Worm (Caenorhabditis elegans) whole organism, L1 larva: ENCODE results near the gene K03H1.9.

Source experiments
- C16A3.4 ChIP-seq: fragments of 150-350 bp; optimal IDR thresholded peaks from 2 replicates; lab custom pipeline; 2014; ENCODE audit warnings: missing biosample characterization, missing genetic modification characterization
- F16B12.6 ChIP-seq: fragments of 150-350 bp; optimal IDR thresholded peaks from 2 replicates; lab custom pipeline; 2014; ENCODE audit warnings: missing biosample characterization, missing genetic modification characterization
- Y116A8C.19 ChIP-seq: sonication (generic microtip); optimal IDR thresholded peaks from 2 replicates; lab custom pipeline; 2016; ENCODE audit warnings: missing compliant biosample characterization, missing genetic modification characterization, borderline replicate concordance
- aha-1 ChIP-seq: fragments of 150-350 bp; optimal IDR thresholded peaks from 2 replicates; lab custom pipeline; 2014; ENCODE audit warnings: missing biosample characterization, missing genetic modification characterization
- aly-2 ChIP-seq: fragments of 150-350 bp; optimal IDR thresholded peaks from 2 replicates; lab custom pipeline; 2014; ENCODE audit warnings: missing biosample characterization, missing genetic modification characterization
- blmp-1 ChIP-seq: fragments of 150-350 bp; optimal IDR thresholded peaks from 2 replicates; lab custom pipeline; 2014; ENCODE audit warnings: missing biosample characterization, missing genetic modification characterization
- ceh-88 ChIP-seq: fragments of 200-800 bp; sonication (Bioruptor generic); IDR thresholded peaks from 2 replicates; pipeline ENCODE4 v1.3.6; 2022; ENCODE audit warnings: missing genetic modification characterization, missing compliant biosample characterization
- ceh-90 ChIP-seq: sonication (generic microtip); optimal IDR thresholded peaks from 2 replicates; lab custom pipeline; 2016; ENCODE audit warnings: missing genetic modification characterization, missing compliant biosample characterization
- dpl-1 ChIP-seq, 3 experiments: fragments of 150-350 bp in 2 of 3; sonication (generic microtip) in 1 of 3; optimal IDR thresholded peaks; 2 replicates each; lab custom pipeline; 2014 to 2017; ENCODE audit warnings: missing biosample characterization in 3 of 3, missing genetic modification characterization in 3 of 3, missing genetic modification reagents in 3 of 3
- egl-13 ChIP-seq: sonication (generic microtip); optimal IDR thresholded peaks from 2 replicates; lab custom pipeline; 2016; ENCODE audit warnings: missing genotype, missing genetic modification reagents, missing genetic modification characterization, missing compliant biosample characterization
- ets-5 ChIP-seq: fragments of 200-800 bp; sonication (Bioruptor generic); IDR thresholded peaks from 2 replicates; pipeline ENCODE4 v1.3.6; 2022; ENCODE audit warnings: missing genetic modification characterization, missing compliant biosample characterization
- fkh-10 ChIP-seq: sonication (generic microtip); optimal IDR thresholded peaks from 2 replicates; lab custom pipeline; 2017; ENCODE audit warnings: missing biosample characterization, missing genetic modification reagents, missing genetic modification characterization
- fos-1 ChIP-seq: fragments of 150-350 bp; optimal IDR thresholded peaks from 2 replicates; lab custom pipeline; 2014; ENCODE audit warnings: missing biosample characterization, missing genetic modification characterization
- grh-1 ChIP-seq: fragments of 200-800 bp; sonication (Bioruptor generic); IDR thresholded peaks from 2 replicates; pipeline ENCODE4 v1.3.6; 2022; ENCODE audit warnings: missing genetic modification reagents, missing genetic modification characterization, missing compliant biosample characterization
- hlh-4 ChIP-seq: sonication (generic microtip); optimal IDR thresholded peaks from 2 replicates; lab custom pipeline; 2016; ENCODE audit warnings: mild to moderate bottlenecking, missing genetic modification characterization, missing compliant biosample characterization
- hpl-2 ChIP-seq: fragments of 150-350 bp; optimal IDR thresholded peaks from 2 replicates; lab custom pipeline; 2014; ENCODE audit warnings: missing biosample characterization, missing genetic modification reagents, missing genetic modification characterization
- irx-1 ChIP-seq: sonication (generic microtip); optimal IDR thresholded peaks from 2 replicates; lab custom pipeline; 2016; ENCODE audit warnings: missing genetic modification characterization, missing compliant biosample characterization
- jun-1 ChIP-seq: fragments of 150-350 bp; optimal IDR thresholded peaks from 2 replicates; lab custom pipeline; 2014; ENCODE audit warnings: missing biosample characterization, missing genetic modification reagents, missing genetic modification characterization
- lin-13 ChIP-seq: fragments of 150-350 bp; optimal IDR thresholded peaks from 2 replicates; lab custom pipeline; 2014; ENCODE audit warnings: missing biosample characterization, missing genetic modification reagents, missing genetic modification characterization
- lin-35 ChIP-seq, 2 experiments: fragments of 150-350 bp; optimal IDR thresholded peaks; 2 replicates each; lab custom pipeline; 2014; ENCODE audit warnings: missing biosample characterization in 2 of 2, missing genetic modification characterization in 2 of 2, missing genetic modification reagents in 2 of 2
- lin-39 ChIP-seq: fragments of 150-350 bp; optimal IDR thresholded peaks from 2 replicates; lab custom pipeline; 2014; ENCODE audit warnings: missing biosample characterization, missing genetic modification reagents, missing genetic modification characterization
- lsy-2 ChIP-seq, 2 experiments: fragments of 150-350 bp; optimal IDR thresholded peaks; 2 replicates each; lab custom pipeline; 2014; ENCODE audit warnings: missing biosample characterization in 2 of 2, missing genetic modification characterization in 2 of 2
- mdl-1 ChIP-seq, 2 experiments: fragments of 150-350 bp; optimal IDR thresholded peaks; 2 replicates each; lab custom pipeline; 2014 to 2017; ENCODE audit warnings: missing biosample characterization in 2 of 2, missing genetic modification characterization in 2 of 2, inconsistent platforms in 1 of 2
- mep-1 ChIP-seq: fragments of 150-350 bp; optimal IDR thresholded peaks from 2 replicates; lab custom pipeline; 2014; ENCODE audit warnings: missing biosample characterization, missing genetic modification characterization
- nhr-19 ChIP-seq: fragments of 200-800 bp; sonication (Bioruptor generic); conservative IDR thresholded peaks from 2 replicates; pipeline ENCODE4 v1.3.6; 2022; ENCODE audit warnings: missing genetic modification characterization, missing compliant biosample characterization
- nhr-20 ChIP-seq: sonication (generic microtip); optimal IDR thresholded peaks from 2 replicates; lab custom pipeline; 2016; ENCODE audit warnings: mild to moderate bottlenecking, missing genetic modification characterization, missing compliant biosample characterization
- nhr-237 ChIP-seq: fragments of 150-350 bp; optimal IDR thresholded peaks from 2 replicates; lab custom pipeline; 2014; ENCODE audit warnings: missing biosample characterization, missing genetic modification characterization
- nhr-28 ChIP-seq: fragments of 150-350 bp; optimal IDR thresholded peaks from 2 replicates; lab custom pipeline; 2014; ENCODE audit warnings: missing biosample characterization, missing genetic modification characterization
- nhr-71 ChIP-seq: sonication (generic microtip); optimal IDR thresholded peaks from 2 replicates; lab custom pipeline; 2016; ENCODE audit warnings: mild to moderate bottlenecking, missing genetic modification characterization, moderate library complexity, missing compliant biosample characterization
- nhr-76 ChIP-seq: sonication (generic microtip); optimal IDR thresholded peaks from 2 replicates; lab custom pipeline; 2017; ENCODE audit warnings: missing biosample characterization, missing genetic modification characterization
- nhr-84 ChIP-seq: sonication (generic microtip); optimal IDR thresholded peaks from 2 replicates; lab custom pipeline; 2017; ENCODE audit warnings: missing biosample characterization, missing genetic modification characterization
- nhr-85 ChIP-seq: sonication (generic microtip); peaks from one replicate; lab custom pipeline; 2016; ENCODE audit warnings: missing genetic modification characterization, inconsistent platforms, missing compliant biosample characterization
- nhr-90 ChIP-seq: sonication (generic microtip); optimal IDR thresholded peaks from 2 replicates; lab custom pipeline; 2016; ENCODE audit warnings: mild to moderate bottlenecking, missing genetic modification characterization, missing compliant biosample characterization; ENCODE audit not compliant: poor library complexity
- pag-3 ChIP-seq: sonication (generic microtip); optimal IDR thresholded peaks from 2 replicates; lab custom pipeline; 2017; ENCODE audit warnings: missing genetic modification characterization, mild to moderate bottlenecking, missing compliant biosample characterization, antibody characterized with exemption, borderline replicate concordance; ENCODE audit not compliant: insufficient read depth
- pqm-1 ChIP-seq: sonication (generic microtip); optimal IDR thresholded peaks from 3 replicates; lab custom pipeline; 2017; ENCODE audit warnings: missing biosample characterization, missing genetic modification characterization
- rnt-1 ChIP-seq: sonication (generic microtip); optimal IDR thresholded peaks from 2 replicates; lab custom pipeline; 2016; ENCODE audit warnings: mild to moderate bottlenecking, missing genetic modification characterization, moderate library complexity, missing compliant biosample characterization
- skn-1 ChIP-seq: fragments of 150-350 bp; optimal IDR thresholded peaks from 2 replicates; lab custom pipeline; 2014; ENCODE audit warnings: missing biosample characterization, missing genetic modification characterization
- snpc-4 ChIP-seq: fragments of 150-350 bp; optimal IDR thresholded peaks from 2 replicates; lab custom pipeline; 2014; ENCODE audit warnings: missing biosample characterization, missing genetic modification characterization
- snu-23 ChIP-seq: sonication (generic microtip); optimal IDR thresholded peaks from 2 replicates; lab custom pipeline; 2016; ENCODE audit warnings: missing genetic modification characterization, missing compliant biosample characterization
- sptf-1 ChIP-seq: fragments of 150-350 bp; optimal IDR thresholded peaks from 2 replicates; lab custom pipeline; 2014; ENCODE audit warnings: missing biosample characterization, missing genetic modification characterization
- sup-37 ChIP-seq: fragments of 200-800 bp; sonication (Bioruptor generic); optimal IDR thresholded peaks from 2 replicates; lab custom pipeline; 2018; ENCODE audit warnings: mild to moderate bottlenecking, missing genetic modification characterization, missing compliant biosample characterization
- tbx-2 ChIP-seq: sonication (generic microtip); optimal IDR thresholded peaks from 2 replicates; lab custom pipeline; 2016; ENCODE audit warnings: missing genetic modification characterization, missing compliant biosample characterization
- unc-30 ChIP-seq: sonication (generic microtip); optimal IDR thresholded peaks from 2 replicates; lab custom pipeline; 2017; ENCODE audit warnings: missing biosample characterization, missing genetic modification characterization
- unc-62 ChIP-seq: fragments of 150-350 bp; optimal IDR thresholded peaks from 2 replicates; lab custom pipeline; 2014; ENCODE audit warnings: missing biosample characterization, missing genetic modification reagents, missing genetic modification characterization
- unc-86 ChIP-seq: sonication (generic microtip); optimal IDR thresholded peaks from 2 replicates; lab custom pipeline; 2016; ENCODE audit warnings: missing genetic modification characterization, missing compliant biosample characterization
- vab-15 ChIP-seq: sonication (generic microtip); optimal IDR thresholded peaks from 2 replicates; lab custom pipeline; 2017; ENCODE audit warnings: missing genotype, mild to moderate bottlenecking, missing genetic modification characterization, missing compliant biosample characterization
- zag-1 ChIP-seq: fragments of 150-350 bp; optimal IDR thresholded peaks from 2 replicates; lab custom pipeline; 2014; ENCODE audit warnings: missing biosample characterization, missing genetic modification characterization
- ztf-4 ChIP-seq: fragments of 150-350 bp; optimal IDR thresholded peaks from 2 replicates; lab custom pipeline; 2014; ENCODE audit warnings: missing biosample characterization, missing genetic modification characterization

Gene K03H1.9

DNA sequence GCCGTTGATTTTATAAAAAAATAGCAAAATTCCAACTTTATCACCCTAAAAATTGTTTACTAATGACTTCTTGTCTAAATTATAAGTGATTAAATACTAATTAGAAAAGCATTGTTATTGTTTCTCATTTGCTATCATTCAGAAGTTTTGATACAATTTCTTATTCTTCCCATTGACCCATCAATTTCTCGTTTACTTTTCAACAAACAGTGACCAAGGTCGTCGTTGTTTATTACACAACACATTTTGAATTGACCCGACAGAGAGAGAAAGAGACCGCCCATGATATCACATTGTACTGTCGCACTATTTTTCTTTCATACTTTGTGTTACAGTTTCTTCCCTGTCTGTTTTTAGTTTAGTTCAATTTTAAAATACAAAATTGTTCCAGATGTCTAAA lies 13.9 kb downstream of the K03H1.9 start, which contains the start of gene ttr-2 (continued):
- TF ChIP-seq blmp-1 (peak; percentile 48), aly-2 (tag; lab: Kevin White, UChicago) (no peak), nhr-90 (tag; lab: Kevin White, UChicago) (no peak), ets-5 (GFP tag; lab: Robert Waterston, UW) (no peak), rnt-1 (tag; lab: Kevin White, UChicago) (no peak), tbx-2 (no peak), mep-1 (tag; lab: Kevin White, UChicago) (peak; percentile 10), unc-30 (tag; lab: Kevin White, UChicago) (no peak), nhr-19 (GFP tag; lab: Robert Waterston, UW) (no peak), vab-15 (tag; lab: Kevin White, UChicago) (no peak), grh-1 (GFP tag; lab: Robert Waterston, UW) (no peak), nhr-85 (tag; lab: Kevin White, UChicago) (peak; percentile 77)
- TF ChIP-seq, all 84 proteins: peak for 8

DNA sequence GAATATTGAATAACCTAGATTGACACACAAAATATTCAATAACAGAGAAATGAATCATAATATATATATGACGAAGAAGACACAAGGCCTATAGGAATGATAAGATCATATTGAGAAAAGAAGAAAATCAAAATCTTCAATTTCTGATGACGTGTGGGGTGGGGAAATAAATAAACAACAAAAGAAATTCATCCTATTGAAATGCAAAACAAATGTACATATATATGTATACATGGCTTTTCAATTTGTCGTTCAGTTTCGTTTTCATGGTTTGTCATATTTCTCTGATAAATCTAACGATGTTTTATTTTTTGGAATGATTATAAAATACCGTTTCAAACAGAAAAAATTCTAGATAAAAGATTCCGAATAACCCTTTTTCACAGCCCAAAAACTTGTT lies 14.6 kb downstream of the K03H1.9 start, which contains the start of gene ttr-3:
TSS of gene ttr-3 (minus strand) at position 101 of the 400 bp plus-strand sequence.
- TF ChIP-seq nhr-71 (tag; lab: Kevin White, UChicago) (no peak), fos-1 (no peak), unc-62 (GFP tag; lab: Kevin White, UChicago) (no peak), nhr-76 (no peak), aha-1 (tag; lab: Kevin White, UChicago) (no peak), lsy-2 (tag; optimal IDR thresholded peaks at IDR 0.05; lab: Kevin White, UChicago) (no peak), sup-37 (GFP tag; lab: Kevin White, UChicago) (no peak), irx-1 (tag; lab: Kevin White, UChicago) (no peak), nhr-237 (no peak), dpl-1 (GFP tag; optimal IDR thresholded peaks at IDR 0.05; lab: Kevin White, UChicago) (no peak), mdl-1 (tag; optimal IDR thresholded peaks at IDR 0.05; lab: Kevin White, UChicago) (no peak), aly-2 (tag; lab: Kevin White, UChicago) (no peak), nhr-20 (no peak), pqm-1 (no peak), nhr-85 (tag; lab: Kevin White, UChicago) (no peak), nhr-90 (tag; lab: Kevin White, UChicago) (no peak), ets-5 (GFP tag; lab: Robert Waterston, UW) (no peak)

DNA sequence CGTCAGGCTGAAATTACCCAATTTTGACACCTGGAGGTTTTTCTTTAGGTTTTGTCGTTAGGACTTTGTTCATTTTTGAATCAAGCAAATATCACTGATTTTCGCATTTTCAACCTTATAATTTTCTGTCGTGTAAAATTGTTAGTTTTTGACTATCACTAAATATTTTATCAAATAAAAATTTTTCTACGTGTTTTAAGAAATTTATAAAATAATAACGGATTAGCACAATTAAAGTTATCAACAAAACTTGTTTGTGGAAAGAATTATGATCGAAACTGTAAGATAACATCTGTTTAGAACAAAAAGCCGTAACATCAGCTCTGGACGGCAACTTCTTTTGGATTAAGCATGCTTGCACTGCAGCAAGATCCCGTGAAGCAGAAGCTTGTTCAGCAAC lies 18.4 kb downstream of the K03H1.9 start, which contains the start of gene cbp-2:
TSS of gene cbp-2 (plus strand) at position 301 of the 400 bp plus-strand sequence.
- TF ChIP-seq lin-35 (GFP tag; optimal IDR thresholded peaks at IDR 0.05; lab: Kevin White, UChicago) (no peak), F16B12.6 (no peak), fkh-10 (no peak), unc-86 (tag; lab: Kevin White, UChicago) (no peak), irx-1 (tag; lab: Kevin White, UChicago) (no peak), snu-23 (GFP tag; lab: Kevin White, UChicago) (no peak), sptf-1 (no peak), nhr-28 (tag; lab: Kevin White, UChicago) (no peak), jun-1 (tag; lab: Kevin White, UChicago) (no peak), hlh-4 (no peak), nhr-76 (no peak), snpc-4 (tag; lab: Kevin White, UChicago) (no peak), hpl-2 (no peak), lin-13 (GFP tag; lab: Kevin White, UChicago) (no peak)
- TF ChIP-seq, all 84 proteins: peak for 0

DNA sequence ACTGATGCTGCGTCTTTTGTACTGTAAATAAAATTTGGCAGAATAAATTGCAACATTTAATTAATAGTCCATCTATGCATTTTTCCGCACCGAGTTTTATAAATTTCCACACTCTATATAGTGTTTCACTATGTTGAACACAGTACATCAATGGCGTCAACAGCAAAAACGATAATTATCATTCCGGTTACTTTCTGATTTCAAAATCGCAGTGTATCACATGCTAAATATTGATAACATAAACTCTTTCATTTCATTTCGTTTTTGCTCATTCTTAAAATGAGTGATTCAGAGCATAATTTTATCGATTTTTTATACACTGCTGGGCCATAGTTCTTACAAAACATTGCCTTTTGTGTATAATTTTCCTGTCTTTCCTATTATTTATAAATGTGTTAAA lies 19.0 kb downstream of the K03H1.9 start:
- TF ChIP-seq aly-2 (tag; lab: Kevin White, UChicago) = no peak
- TF ChIP-seq lin-39 (tag; lab: Kevin White, UChicago) = no peak
- TF ChIP-seq mep-1 (tag; lab: Kevin White, UChicago) = no peak
- no peak for TF ChIP-seq lin-35 (GFP tag; optimal IDR thresholded peaks at IDR 0.05; lab: Kevin White, UChicago)
- TF ChIP-seq ceh-88 (GFP tag; lab: Robert Waterston, UW) = no peak
- no peak for TF ChIP-seq lin-13 (GFP tag; lab: Kevin White, UChicago)
- no peak for TF ChIP-seq nhr-90 (tag; lab: Kevin White, UChicago)
- TF ChIP-seq nhr-20 = no peak
- TF ChIP-seq pag-3 = no peak
- TF ChIP-seq ztf-4 = no peak
- no peak for TF ChIP-seq pqm-1
- TF ChIP-seq unc-62 (GFP tag; lab: Kevin White, UChicago) = no peak
- TF ChIP-seq nhr-85 (tag; lab: Kevin White, UChicago) = no peak
- no peak for TF ChIP-seq nhr-84 (tag; lab: Kevin White, UChicago)
- no peak for TF ChIP-seq zag-1 (tag; lab: Kevin White, UChicago)
- no peak for TF ChIP-seq skn-1 (tag; lab: Kevin White, UChicago)
- no peak for TF ChIP-seq Y116A8C.19 (tag; lab: Kevin White, UChicago)
- no peak for TF ChIP-seq ceh-90 (tag; lab: Kevin White, UChicago)
- TF ChIP-seq egl-13 (tag; lab: Kevin White, UChicago) = no peak
- no peak for TF ChIP-seq C16A3.4 (tag; lab: Kevin White, UChicago)
